Worm (Caenorhabditis elegans): ENCODE measurements around the gene Y62H9A.8.

The Y62H9A.8 gene

DNA sequence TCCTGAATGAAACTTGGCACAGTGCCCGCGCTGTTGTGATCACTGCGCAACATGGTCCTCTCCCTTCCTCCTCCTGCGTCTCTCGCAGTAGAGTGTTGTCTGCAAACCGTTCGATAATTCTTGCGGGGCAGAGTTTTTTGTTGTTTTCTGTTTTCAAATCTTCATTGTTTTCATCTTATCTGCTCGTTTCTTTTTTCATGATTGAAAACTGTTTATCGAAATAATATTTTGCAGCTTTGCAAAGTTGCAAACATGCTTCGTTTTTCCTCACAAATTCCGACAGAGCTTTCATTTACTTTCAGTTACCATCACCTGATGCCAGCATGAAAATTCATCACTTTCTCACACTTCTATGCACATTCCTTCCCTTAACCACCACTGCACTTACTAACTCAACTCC lies 35.0 kb downstream of the Y62H9A.8 start, which contains the start of gene mes-1:
mes-1 (plus strand) TSS at position 301 of the 400 bp plus-strand sequence.
- TF ChIP-seq sdc-2 (tag; optimal IDR thresholded peaks at IDR 0.05) (no peak), ceh-34 (tag; optimal IDR thresholded peaks at IDR 0.05) (no peak), sox-4 (tag; optimal IDR thresholded peaks at IDR 0.05) (no peak), ahr-1 (tag; optimal IDR thresholded peaks at IDR 0.05) (no peak), fkh-6 (tag; optimal IDR thresholded peaks at IDR 0.05) (no peak), nfya-1 (tag; optimal IDR thresholded peaks at IDR 0.05) (no peak), ceh-2 (tag; optimal IDR thresholded peaks at IDR 0.05) (no peak), fax-1 (tag; optimal IDR thresholded peaks at IDR 0.05) (no peak), tbx-2 (tag; optimal IDR thresholded peaks at IDR 0.05) (no peak), C08G9.2 (tag; optimal IDR thresholded peaks at IDR 0.05) (no peak), ceh-9 (tag; optimal IDR thresholded peaks at IDR 0.05) (no peak), ttx-3 (tag; optimal IDR thresholded peaks at IDR 0.05) (no peak), che-1 (tag; optimal IDR thresholded peaks at IDR 0.05) (no peak), Y22D7AL.16 (tag; optimal IDR thresholded peaks at IDR 0.05) (no peak), ceh-48 (tag; optimal IDR thresholded peaks at IDR 0.05) (no peak), eyg-1 (tag; optimal IDR thresholded peaks at IDR 0.05) (no peak)

DNA sequence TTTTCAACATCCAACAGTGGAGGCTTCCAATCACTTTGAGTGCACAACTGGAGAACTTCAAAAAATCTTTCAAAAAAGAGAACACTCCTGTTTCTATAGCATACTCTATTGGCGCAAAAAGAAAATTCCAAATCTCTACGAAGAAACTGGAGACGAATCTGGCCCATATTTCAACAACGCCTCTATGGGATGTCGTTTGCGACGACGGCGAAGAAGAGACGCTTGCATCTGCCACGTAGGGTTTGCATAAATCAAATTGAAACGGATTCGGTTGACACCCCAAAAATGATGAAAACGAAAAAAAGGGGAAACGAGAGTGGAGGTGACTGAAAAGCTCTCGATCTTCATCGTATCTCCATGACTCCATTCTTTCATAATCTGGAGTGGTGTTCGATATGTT lies 36.0 kb downstream of the Y62H9A.8 start:
- TF ChIP-seq pag-3 (tag; optimal IDR thresholded peaks at IDR 0.05; ENCODE audit: borderline replicate concordance): no peak

- TF ChIP-seq pros-1 (tag; optimal IDR thresholded peaks at IDR 0.05): no peak
Measured at ce11 chrX:11854903-11855302, 37.3 kb downstream of the Y62H9A.8 start, which contains the start of gene F54F7.8. TSS of gene F54F7.8 (minus strand) at chrX:11855003.

DNA sequence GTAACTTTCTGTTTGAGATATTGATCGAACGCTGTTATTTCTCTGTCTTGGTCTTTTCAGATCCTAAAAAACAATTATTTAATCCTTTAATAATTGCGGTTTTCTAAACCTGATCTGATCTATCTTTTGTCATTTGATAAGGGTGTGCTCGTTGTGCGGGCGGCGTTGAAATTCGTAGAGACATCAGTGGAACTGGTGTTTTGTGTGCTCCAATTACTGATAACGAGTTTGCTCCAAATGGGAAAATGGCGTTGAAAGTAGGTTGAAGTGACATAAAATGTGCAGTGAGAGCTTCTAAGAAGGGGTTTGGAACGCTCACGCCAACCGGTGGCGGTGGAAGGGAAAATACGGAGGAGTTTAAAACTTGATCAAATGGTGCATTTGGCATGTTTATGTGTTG lies 37.8 kb downstream of the Y62H9A.8 start:
- TF ChIP-seq Y22D7AL.16 (tag; optimal IDR thresholded peaks at IDR 0.05) (no peak), sox-4 (tag; optimal IDR thresholded peaks at IDR 0.05) (no peak), C08G9.2 (tag; optimal IDR thresholded peaks at IDR 0.05) (no peak), syd-9 (tag; optimal IDR thresholded peaks at IDR 0.05) (no peak), ttx-3 (tag; optimal IDR thresholded peaks at IDR 0.05) (no peak), unc-55 (GFP tag; optimal IDR thresholded peaks at IDR 0.05) (no peak), K09A11.1 (tag; optimal IDR thresholded peaks at IDR 0.05; ENCODE audit: insufficient read depth) (no peak), pros-1 (tag; optimal IDR thresholded peaks at IDR 0.05) (no peak), ceh-45 (GFP tag; IDR thresholded peaks at IDR 0.05) (no peak), dmd-4 (tag; optimal IDR thresholded peaks at IDR 0.05; ENCODE audit: borderline replicate concordance) (no peak), zip-5 (tag; optimal IDR thresholded peaks at IDR 0.05) (no peak), pqm-1 (tag; optimal IDR thresholded peaks at IDR 0.05) (no peak), hlh-30 (tag; optimal IDR thresholded peaks at IDR 0.05; ENCODE audit: insufficient read depth) (no peak), elt-4 (tag; optimal IDR thresholded peaks at IDR 0.05) (no peak), ceh-6 (GFP tag; optimal IDR thresholded peaks at IDR 0.05) (no peak), ceh-2 (tag; optimal IDR thresholded peaks at IDR 0.05) (no peak)

ce11 chrX:11852494-11852893 lies 39.7 kb downstream of the Y62H9A.8 start, which contains the start of gene xtr-1:
TSS of gene xtr-1 (plus strand) at chrX:11852794.
- TF ChIP-seq sox-4 (tag; optimal IDR thresholded peaks at IDR 0.05): no peak
- no peak for TF ChIP-seq pax-1 (tag; optimal IDR thresholded peaks at IDR 0.05)
- no peak for TF ChIP-seq hlh-13 (GFP tag; optimal IDR thresholded peaks at IDR 0.05)
- TF ChIP-seq ama-1 (optimal IDR thresholded peaks at IDR 0.05): no peak
- TF ChIP-seq elt-4 (tag; optimal IDR thresholded peaks at IDR 0.05): no peak
- no peak for TF ChIP-seq ceh-6 (GFP tag; optimal IDR thresholded peaks at IDR 0.05)
- TF ChIP-seq ceh-34 (tag; optimal IDR thresholded peaks at IDR 0.05): no peak
- no peak for TF ChIP-seq ceh-18 (tag; optimal IDR thresholded peaks at IDR 0.05)
- TF ChIP-seq sox-2 (GFP tag; IDR thresholded peaks at IDR 0.05): no peak
- no peak for TF ChIP-seq K09A11.1 (tag; optimal IDR thresholded peaks at IDR 0.05; ENCODE audit: insufficient read depth)
- TF ChIP-seq madf-2 (tag; optimal IDR thresholded peaks at IDR 0.05): no peak
- TF ChIP-seq ets-4 (tag; optimal IDR thresholded peaks at IDR 0.05): no peak

All from whole organism, late embryonic.